Worm (Caenorhabditis elegans) whole organism, late embryonic: Measurements from ENCODE around the gene set-22.

Experiments
- C38D4.7 ChIP-seq: fragments of 200-800 bp; sonication (Bioruptor generic); optimal IDR thresholded peaks from 2 replicates; lab custom pipeline; 2018; ENCODE audit warnings: mild to moderate bottlenecking, missing genetic modification characterization, moderate library complexity, missing compliant biosample characterization
- ama-1 ChIP-seq: fragments of 150-350 bp; optimal IDR thresholded peaks from 2 replicates; lab custom pipeline; 2014
- hlh-13 ChIP-seq: fragments of 200-800 bp; sonication (Bioruptor generic); optimal IDR thresholded peaks from 2 replicates; lab custom pipeline; 2018; ENCODE audit warnings: mild to moderate bottlenecking, missing genetic modification characterization, missing compliant biosample characterization
- lin-11 ChIP-seq: fragments of 200-800 bp; sonication (Bioruptor generic); optimal IDR thresholded peaks from 2 replicates; lab custom pipeline; 2018; ENCODE audit warnings: mild to moderate bottlenecking, missing genetic modification characterization, missing compliant biosample characterization
- rnt-1 ChIP-seq: sonication (generic microtip); optimal IDR thresholded peaks from 2 replicates; lab custom pipeline; 2016; ENCODE audit warnings: missing genetic modification characterization, missing compliant biosample characterization

ce11 chrV:10414610-10415009 lies 22.1 kb upstream of the set-22 start, which contains the start of gene F15H10.9:
- TF ChIP-seq rnt-1 (tag; lab: Kevin White, UChicago) (no peak), C38D4.7 (no peak), lin-11 (tag; lab: Kevin White, UChicago) (no peak), ama-1 (lab: Kevin White, UChicago) (no peak), hlh-13 (no peak)
